Worm (Caenorhabditis elegans) whole organism, L3 larva: Measurements from ENCODE around the gene fbxc-47.

Source experiments
- ama-1 ChIP-seq: fragments of 150-350 bp; optimal IDR thresholded peaks from 2 replicates; lab custom pipeline; 2018
- ceh-9 ChIP-seq: sonication (generic microtip); optimal IDR thresholded peaks from 2 replicates; lab custom pipeline; 2018; ENCODE audit warnings: missing biosample characterization, missing genetic modification characterization
- fos-1 ChIP-seq: fragments of 150-350 bp; optimal IDR thresholded peaks from 2 replicates; lab custom pipeline; 2014; ENCODE audit warnings: missing biosample characterization, missing genetic modification characterization
- nhr-237 ChIP-seq: fragments of 150-350 bp; optimal IDR thresholded peaks from 2 replicates; lab custom pipeline; 2014; ENCODE audit warnings: missing biosample characterization, missing genetic modification characterization
- nhr-25 ChIP-seq: sonication (generic microtip); optimal IDR thresholded peaks from 2 replicates; lab custom pipeline; 2017; ENCODE audit warnings: missing biosample characterization, missing genetic modification characterization
- pha-4 ChIP-seq: fragments of 150-350 bp; optimal IDR thresholded peaks from 2 replicates; lab custom pipeline; 2014; ENCODE audit warnings: missing biosample characterization, missing genetic modification reagents, missing genetic modification characterization
- unc-39 ChIP-seq: sonication (generic microtip); optimal IDR thresholded peaks from 4 replicates; lab custom pipeline; 2017; ENCODE audit warnings: missing biosample characterization, missing genetic modification characterization

DNA sequence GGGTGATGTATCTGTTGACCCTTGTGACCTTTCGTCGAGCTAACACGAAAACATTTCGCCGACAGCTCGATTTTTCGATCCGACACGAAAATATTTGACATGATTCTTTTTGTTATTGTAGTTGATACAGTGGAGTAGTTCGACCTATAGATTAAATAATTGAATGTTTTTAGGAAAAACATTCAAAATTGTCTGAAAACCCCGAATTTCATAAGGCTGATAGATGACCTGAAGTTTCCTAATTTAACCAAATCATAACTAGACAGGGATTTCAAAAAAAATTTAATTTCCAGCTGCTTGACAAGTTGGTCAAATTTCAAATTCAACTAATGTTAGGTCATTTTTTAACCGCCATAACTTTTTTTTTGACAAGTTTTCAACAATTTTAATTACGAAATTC lies 29.7 kb downstream of the fbxc-47 start, which contains the start of gene cal-3:
- TF ChIP-seq unc-39 (tag; lab: Kevin White, UChicago) (no peak), ama-1 (no peak), fos-1 (tag; lab: Kevin White, UChicago) (no peak), ceh-9 (tag; lab: Kevin White, UChicago) (no peak), nhr-237 (tag; lab: Kevin White, UChicago) (no peak), pha-4 (tag; lab: Kevin White, UChicago) (no peak), nhr-25 (tag; lab: Kevin White, UChicago) (no peak)
